Worm (Caenorhabditis elegans) whole organism, L1 larva: Measurements from ENCODE around the gene snf-3.

Experiments used
- blmp-1 ChIP-seq: fragments of 150-350 bp; optimal IDR thresholded peaks from 2 replicates; lab custom pipeline; 2014; ENCODE audit warnings: missing biosample characterization, missing genetic modification characterization
- dpl-1 ChIP-seq, 3 experiments: fragments of 150-350 bp in 2 of 3; sonication (generic microtip) in 1 of 3; optimal IDR thresholded peaks; 2 replicates each; lab custom pipeline; 2014 to 2017; ENCODE audit warnings: missing biosample characterization in 3 of 3, missing genetic modification characterization in 3 of 3, missing genetic modification reagents in 3 of 3
- elt-2 ChIP-seq: sonication (generic microtip); optimal IDR thresholded peaks from 2 replicates; lab custom pipeline; 2016; ENCODE audit warnings: missing genetic modification characterization, mild to moderate bottlenecking, inconsistent platforms, missing compliant biosample characterization, missing genetic modification reagents
- lin-15B ChIP-seq: fragments of 150-350 bp; sonication (generic microtip); optimal IDR thresholded peaks from 3 replicates; lab custom pipeline; 2014; ENCODE audit warnings: missing biosample characterization, missing genetic modification characterization
- lin-39 ChIP-seq: fragments of 150-350 bp; optimal IDR thresholded peaks from 2 replicates; lab custom pipeline; 2014; ENCODE audit warnings: missing biosample characterization, missing genetic modification reagents, missing genetic modification characterization
- mep-1 ChIP-seq: fragments of 150-350 bp; optimal IDR thresholded peaks from 2 replicates; lab custom pipeline; 2014; ENCODE audit warnings: missing biosample characterization, missing genetic modification characterization
- nhr-77 ChIP-seq: fragments of 150-350 bp; optimal IDR thresholded peaks from 2 replicates; lab custom pipeline; 2014; ENCODE audit warnings: missing biosample characterization, missing genetic modification characterization
- pqm-1 ChIP-seq: sonication (generic microtip); optimal IDR thresholded peaks from 3 replicates; lab custom pipeline; 2017; ENCODE audit warnings: missing biosample characterization, missing genetic modification characterization
- unc-30 ChIP-seq: sonication (generic microtip); optimal IDR thresholded peaks from 2 replicates; lab custom pipeline; 2017; ENCODE audit warnings: missing biosample characterization, missing genetic modification characterization

DNA sequence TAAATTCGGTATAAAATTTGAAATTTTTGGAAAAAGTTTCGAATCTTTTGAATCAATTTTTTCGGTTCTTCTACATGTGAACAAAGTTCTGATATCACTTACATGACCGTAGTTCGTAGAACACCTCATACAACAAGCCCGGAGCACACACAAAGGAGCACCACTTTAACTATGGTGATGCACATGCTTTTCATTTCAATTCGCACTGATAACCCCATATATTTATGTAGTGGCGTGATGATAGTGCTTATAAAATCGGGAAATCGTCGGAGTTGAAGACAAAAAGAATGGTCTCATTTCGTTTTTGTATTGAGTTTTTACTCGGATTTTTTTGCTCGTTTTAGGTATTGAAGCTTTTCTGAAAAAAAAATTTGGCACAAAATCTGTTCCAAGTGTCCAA, 48.9 kb downstream of the snf-3 start, which contains the start of gene W09B6.4:
- TF ChIP-seq elt-2 (tag; lab: Kevin White, UChicago) (peak; percentile 31), nhr-77 (tag; lab: Kevin White, UChicago) (no peak), mep-1 (tag; lab: Kevin White, UChicago) (no peak), blmp-1 (tag; lab: Kevin White, UChicago) (no peak), pqm-1 (tag; lab: Kevin White, UChicago) (peak; percentile 7), dpl-1 (GFP tag; optimal IDR thresholded peaks at IDR 0.05; lab: Kevin White, UChicago) (no peak), lin-15B (no peak), lin-39 (no peak), unc-30 (tag; lab: Kevin White, UChicago) (no peak)
